Worm (Caenorhabditis elegans) whole organism, L1 larva: ENCODE results near the gene C36C9.12.

ENCODE experiments used
- C04F5.9 ChIP-seq: sonication (generic microtip); optimal IDR thresholded peaks from 2 replicates; lab custom pipeline; 2016; ENCODE audit warnings: missing genetic modification characterization, missing compliant biosample characterization
- C34B4.2 ChIP-seq: sonication (generic microtip); optimal IDR thresholded peaks from 2 replicates; lab custom pipeline; 2017; ENCODE audit warnings: mild to moderate bottlenecking, missing genetic modification characterization, missing compliant biosample characterization
- aha-1 ChIP-seq: fragments of 150-350 bp; optimal IDR thresholded peaks from 2 replicates; lab custom pipeline; 2014; ENCODE audit warnings: missing biosample characterization, missing genetic modification characterization
- alr-1 ChIP-seq: fragments of 200-800 bp; sonication (Bioruptor generic); optimal IDR thresholded peaks from 2 replicates; lab custom pipeline; 2018; ENCODE audit warnings: borderline replicate concordance, mild to moderate bottlenecking, missing genetic modification characterization, missing compliant biosample characterization
- aly-2 ChIP-seq: fragments of 150-350 bp; optimal IDR thresholded peaks from 2 replicates; lab custom pipeline; 2014; ENCODE audit warnings: missing biosample characterization, missing genetic modification characterization
- ama-1 ChIP-seq: fragments of 150-350 bp; optimal IDR thresholded peaks from 2 replicates; lab custom pipeline; 2014
- ceh-82 ChIP-seq, 3 experiments: fragments of 150-350 bp in 1 of 3; sonication (generic microtip) in 2 of 3; optimal IDR thresholded peaks; 2 replicates each; lab custom pipeline; 2014 to 2017; ENCODE audit warnings: missing biosample characterization in 3 of 3, missing genetic modification characterization in 3 of 3
- ces-1 ChIP-seq: fragments of 150-350 bp; optimal IDR thresholded peaks from 2 replicates; lab custom pipeline; 2014; ENCODE audit warnings: missing biosample characterization, missing genetic modification reagents, missing genetic modification characterization
- dsc-1 ChIP-seq: sonication (generic microtip); optimal IDR thresholded peaks from 2 replicates; lab custom pipeline; 2016; ENCODE audit warnings: mild to moderate bottlenecking, missing genetic modification characterization, missing compliant biosample characterization
- egl-27 ChIP-seq, 2 experiments: fragments of 150-350 bp in 1 of 2; sonication (generic microtip); optimal IDR thresholded peaks; 3 replicates each; lab custom pipeline; 2017 to 2018; ENCODE audit warnings: missing biosample characterization in 2 of 2, missing genetic modification characterization in 2 of 2, missing genetic modification reagents in 2 of 2
- ets-5 ChIP-seq: fragments of 200-800 bp; sonication (Bioruptor generic); IDR thresholded peaks from 2 replicates; pipeline ENCODE4 v1.3.6; 2022; ENCODE audit warnings: missing genetic modification characterization, missing compliant biosample characterization
- fkh-4 ChIP-seq: sonication (generic microtip); optimal IDR thresholded peaks from 2 replicates; lab custom pipeline; 2016; ENCODE audit warnings: missing compliant biosample characterization, missing genetic modification characterization, borderline replicate concordance
- fos-1 ChIP-seq: fragments of 150-350 bp; optimal IDR thresholded peaks from 2 replicates; lab custom pipeline; 2014; ENCODE audit warnings: missing biosample characterization, missing genetic modification characterization
- hlh-4 ChIP-seq: sonication (generic microtip); optimal IDR thresholded peaks from 2 replicates; lab custom pipeline; 2016; ENCODE audit warnings: mild to moderate bottlenecking, missing genetic modification characterization, missing compliant biosample characterization
- irx-1 ChIP-seq: sonication (generic microtip); optimal IDR thresholded peaks from 2 replicates; lab custom pipeline; 2016; ENCODE audit warnings: missing genetic modification characterization, missing compliant biosample characterization
- lin-14 ChIP-seq: fragments of 200-800 bp; sonication (Bioruptor generic); optimal IDR thresholded peaks from 2 replicates; lab custom pipeline; 2018; ENCODE audit warnings: mild to moderate bottlenecking, missing genetic modification characterization, moderate library complexity, missing compliant biosample characterization
- lin-35 ChIP-seq, 2 experiments: fragments of 150-350 bp; optimal IDR thresholded peaks; 2 replicates each; lab custom pipeline; 2014; ENCODE audit warnings: missing biosample characterization in 2 of 2, missing genetic modification characterization in 2 of 2, missing genetic modification reagents in 2 of 2
- lin-39 ChIP-seq: fragments of 150-350 bp; optimal IDR thresholded peaks from 2 replicates; lab custom pipeline; 2014; ENCODE audit warnings: missing biosample characterization, missing genetic modification reagents, missing genetic modification characterization
- lir-3 ChIP-seq: sonication (generic microtip); optimal IDR thresholded peaks from 2 replicates; lab custom pipeline; 2016; ENCODE audit warnings: mild to moderate bottlenecking, missing genetic modification characterization, moderate library complexity, missing compliant biosample characterization; ENCODE audit not compliant: poor library complexity
- lsy-2 ChIP-seq, 2 experiments: fragments of 150-350 bp; optimal IDR thresholded peaks; 2 replicates each; lab custom pipeline; 2014; ENCODE audit warnings: missing biosample characterization in 2 of 2, missing genetic modification characterization in 2 of 2
- mab-9 ChIP-seq: fragments of 200-800 bp; sonication (Bioruptor generic); IDR thresholded peaks from 2 replicates; pipeline ENCODE4 v1.3.6; 2022; ENCODE audit warnings: missing genetic modification reagents, missing genetic modification characterization, missing compliant biosample characterization
- mdl-1 ChIP-seq, 2 experiments: fragments of 150-350 bp; optimal IDR thresholded peaks; 2 replicates each; lab custom pipeline; 2014 to 2017; ENCODE audit warnings: missing biosample characterization in 2 of 2, missing genetic modification characterization in 2 of 2, inconsistent platforms in 1 of 2
- mef-2 ChIP-seq: fragments of 150-350 bp; optimal IDR thresholded peaks from 2 replicates; lab custom pipeline; 2014; ENCODE audit warnings: missing biosample characterization, missing genetic modification characterization
- mep-1 ChIP-seq: fragments of 150-350 bp; optimal IDR thresholded peaks from 2 replicates; lab custom pipeline; 2014; ENCODE audit warnings: missing biosample characterization, missing genetic modification characterization
- nhr-237 ChIP-seq: fragments of 150-350 bp; optimal IDR thresholded peaks from 2 replicates; lab custom pipeline; 2014; ENCODE audit warnings: missing biosample characterization, missing genetic modification characterization
- nhr-77 ChIP-seq: fragments of 150-350 bp; optimal IDR thresholded peaks from 2 replicates; lab custom pipeline; 2014; ENCODE audit warnings: missing biosample characterization, missing genetic modification characterization
- nhr-90 ChIP-seq: sonication (generic microtip); optimal IDR thresholded peaks from 2 replicates; lab custom pipeline; 2016; ENCODE audit warnings: mild to moderate bottlenecking, missing genetic modification characterization, missing compliant biosample characterization; ENCODE audit not compliant: poor library complexity
- pag-3 ChIP-seq: sonication (generic microtip); optimal IDR thresholded peaks from 2 replicates; lab custom pipeline; 2017; ENCODE audit warnings: missing genetic modification characterization, mild to moderate bottlenecking, missing compliant biosample characterization, antibody characterized with exemption, borderline replicate concordance; ENCODE audit not compliant: insufficient read depth
- pax-3 ChIP-seq: fragments of 200-800 bp; sonication (Bioruptor generic); optimal IDR thresholded peaks from 2 replicates; lab custom pipeline; 2018; ENCODE audit warnings: mild to moderate bottlenecking, missing genetic modification characterization, moderate library complexity, missing compliant biosample characterization
- rnt-1 ChIP-seq: sonication (generic microtip); optimal IDR thresholded peaks from 2 replicates; lab custom pipeline; 2016; ENCODE audit warnings: mild to moderate bottlenecking, missing genetic modification characterization, moderate library complexity, missing compliant biosample characterization
- skn-1 ChIP-seq: fragments of 150-350 bp; optimal IDR thresholded peaks from 2 replicates; lab custom pipeline; 2014; ENCODE audit warnings: missing biosample characterization, missing genetic modification characterization
- snpc-4 ChIP-seq: fragments of 150-350 bp; optimal IDR thresholded peaks from 2 replicates; lab custom pipeline; 2014; ENCODE audit warnings: missing biosample characterization, missing genetic modification characterization
- snu-23 ChIP-seq: sonication (generic microtip); optimal IDR thresholded peaks from 2 replicates; lab custom pipeline; 2016; ENCODE audit warnings: missing genetic modification characterization, missing compliant biosample characterization
- sup-37 ChIP-seq: fragments of 200-800 bp; sonication (Bioruptor generic); optimal IDR thresholded peaks from 2 replicates; lab custom pipeline; 2018; ENCODE audit warnings: mild to moderate bottlenecking, missing genetic modification characterization, missing compliant biosample characterization
- tbx-2 ChIP-seq: sonication (generic microtip); optimal IDR thresholded peaks from 2 replicates; lab custom pipeline; 2016; ENCODE audit warnings: missing genetic modification characterization, missing compliant biosample characterization
- unc-130 ChIP-seq: fragments of 150-350 bp; optimal IDR thresholded peaks from 2 replicates; lab custom pipeline; 2017; ENCODE audit warnings: missing biosample characterization, missing genetic modification characterization, inconsistent platforms
- unc-98 ChIP-seq: fragments of 200-800 bp; sonication (Bioruptor generic); IDR thresholded peaks from 2 replicates; pipeline ENCODE4 v1.3.6; 2022; ENCODE audit warnings: missing genetic modification characterization, missing compliant biosample characterization
- xbp-1 ChIP-seq: sonication (generic microtip); optimal IDR thresholded peaks from 2 replicates; lab custom pipeline; 2016; ENCODE audit warnings: missing genetic modification characterization, missing compliant biosample characterization

Gene C36C9.12

ce11 chrX:1718479-1718878 lies 28.6 kb upstream of the C36C9.12 start, which contains the start of gene fbxa-53:
Gene fbxa-53, minus strand, starts transcription at chrX:1718579.
- TF ChIP-seq egl-27 (tag; optimal IDR thresholded peaks at IDR 0.05; lab: Kevin White, UChicago): no peak
- TF ChIP-seq sup-37 (GFP tag; lab: Kevin White, UChicago): no peak
- no peak for TF ChIP-seq lsy-2 (tag; optimal IDR thresholded peaks at IDR 0.05; lab: Kevin White, UChicago)
- no peak for TF ChIP-seq unc-130
- TF ChIP-seq ceh-82 (tag; optimal IDR thresholded peaks at IDR 0.05; lab: Kevin White, UChicago): no peak
- no peak for TF ChIP-seq unc-98 (GFP tag; lab: Robert Waterston, UW)
- TF ChIP-seq alr-1: no peak
- no peak for TF ChIP-seq tbx-2 (tag; lab: Kevin White, UChicago)
- no peak for TF ChIP-seq pag-3 (tag; lab: Kevin White, UChicago)
- TF ChIP-seq mef-2 (tag; lab: Kevin White, UChicago): no peak
- no peak for TF ChIP-seq pax-3 (tag; lab: Kevin White, UChicago)
- no peak for TF ChIP-seq xbp-1 (tag; lab: Kevin White, UChicago)
- no peak for TF ChIP-seq C34B4.2 (tag; lab: Kevin White, UChicago)
- TF ChIP-seq fos-1: no peak
- TF ChIP-seq ama-1 (lab: Kevin White, UChicago): no peak
- TF ChIP-seq nhr-90 (tag; lab: Kevin White, UChicago): no peak
- no peak for TF ChIP-seq nhr-237

- TF ChIP-seq lir-3 (tag; lab: Kevin White, UChicago) (no peak), lin-14 (GFP tag; lab: Kevin White, UChicago) (no peak), aha-1 (no peak), nhr-77 (tag; lab: Kevin White, UChicago) (no peak), mdl-1 (tag; optimal IDR thresholded peaks at IDR 0.05; lab: Kevin White, UChicago) (no peak)
Observed at ce11 chrX:1712538-1712937, 22.6 kb upstream of the C36C9.12 start, which contains the start of gene fbxa-52. Gene fbxa-52, minus strand, starts transcription at chrX:1712638.

DNA sequence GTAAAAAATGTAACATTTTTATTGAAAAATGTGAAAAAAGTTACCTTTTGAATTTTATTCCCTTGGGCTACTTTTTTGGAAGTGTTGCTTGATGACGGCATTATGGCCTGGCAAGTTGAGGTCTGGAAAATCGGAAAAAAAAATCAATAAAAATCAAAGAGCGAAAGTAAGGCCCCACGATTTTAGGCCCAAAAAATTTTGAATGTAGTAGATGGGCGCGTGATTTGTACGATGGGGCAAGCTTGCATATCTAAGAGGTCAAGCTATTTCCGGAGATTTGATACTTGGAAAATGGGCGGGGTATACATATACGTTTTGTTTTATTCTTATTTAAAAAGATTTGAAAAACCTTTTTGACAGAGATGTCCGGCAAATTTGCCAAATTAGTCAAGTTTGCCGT lies 16.6 kb upstream of the C36C9.12 start, which contains the start of gene F07G6.5:
TSS of gene F07G6.5 (minus strand) at position 101 of the 400 bp plus-strand sequence.
- TF ChIP-seq lir-3 (tag; lab: Kevin White, UChicago) (no peak), aly-2 (tag; lab: Kevin White, UChicago) (no peak), lin-39 (tag; lab: Kevin White, UChicago) (no peak), tbx-2 (tag; lab: Kevin White, UChicago) (no peak), mep-1 (tag; lab: Kevin White, UChicago) (no peak), mab-9 (GFP tag; lab: Robert Waterston, UW) (no peak), snu-23 (GFP tag; lab: Kevin White, UChicago) (no peak), fkh-4 (tag; lab: Kevin White, UChicago) (no peak), rnt-1 (tag; lab: Kevin White, UChicago) (no peak), irx-1 (no peak), skn-1 (no peak), ces-1 (GFP tag; lab: Kevin White, UChicago) (no peak), dsc-1 (tag; lab: Kevin White, UChicago) (no peak), ets-5 (GFP tag; lab: Robert Waterston, UW) (no peak), pag-3 (tag; lab: Kevin White, UChicago) (no peak), lin-35 (GFP tag; optimal IDR thresholded peaks at IDR 0.05; lab: Kevin White, UChicago) (no peak), snpc-4 (no peak), xbp-1 (tag; lab: Kevin White, UChicago) (no peak), hlh-4 (tag; lab: Kevin White, UChicago) (no peak), C04F5.9 (tag; lab: Kevin White, UChicago) (no peak)
